Worm (Caenorhabditis elegans): Measurements from ENCODE around the gene ZK792.1.

- no peak for TF ChIP-seq pha-4 (tag; optimal IDR thresholded peaks at IDR 0.05)
- TF ChIP-seq K02D7.2 (tag; optimal IDR thresholded peaks at IDR 0.05), result no peak
- TF ChIP-seq sox-2 (GFP tag; IDR thresholded peaks at IDR 0.05), result no peak
- no peak for TF ChIP-seq dve-1 (tag; optimal IDR thresholded peaks at IDR 0.05)
- no peak for TF ChIP-seq ahr-1 (tag; optimal IDR thresholded peaks at IDR 0.05)
- TF ChIP-seq ama-1 (optimal IDR thresholded peaks at IDR 0.05), result no peak
- no peak for TF ChIP-seq elt-2 (tag; optimal IDR thresholded peaks at IDR 0.05)
- no peak for TF ChIP-seq dmd-4 (tag; optimal IDR thresholded peaks at IDR 0.05; ENCODE audit: borderline replicate concordance)
- TF ChIP-seq eyg-1 (tag; optimal IDR thresholded peaks at IDR 0.05), result no peak
- no peak for TF ChIP-seq ceh-18 (tag; optimal IDR thresholded peaks at IDR 0.05)
- TF ChIP-seq K09A11.1 (tag; optimal IDR thresholded peaks at IDR 0.05; ENCODE audit: insufficient read depth), result no peak
Measured at ce11 chrIV:11701878-11702277, 42.2 kb downstream of the ZK792.1 start.
